Fruit fly (Drosophila melanogaster) whole organism, embryonic: ENCODE measurements around the gene Rpp21.

Source experiments
- CG9817 ChIP-seq: fragments of 200-800 bp; sonication (Bioruptor generic); optimal IDR thresholded peaks from 2 replicates; lab custom pipeline; 2018; ENCODE audit warnings: missing biosample characterization, mild to moderate bottlenecking, missing genetic modification characterization, moderate library complexity
- CrebB ChIP-seq: fragments of 200-800 bp; sonication (Bioruptor generic); optimal IDR thresholded peaks from 3 replicates; lab custom pipeline; 2018; ENCODE audit warnings: missing biosample characterization, mild to moderate bottlenecking, missing genetic modification characterization
- Ets97D ChIP-seq: fragments of 200-800 bp; sonication (Bioruptor generic); optimal IDR thresholded peaks from 3 replicates; lab custom pipeline; 2016; ENCODE audit warnings: missing biosample characterization, missing genetic modification characterization
- gro ChIP-seq: fragments of 200-800 bp; sonication (Bioruptor generic); optimal IDR thresholded peaks from 2 replicates; lab custom pipeline; 2016; ENCODE audit warnings: missing biosample characterization, missing genetic modification characterization
- zfh2 ChIP-seq: fragments of 200-800 bp; sonication (Bioruptor generic); optimal IDR thresholded peaks from 2 replicates; lab custom pipeline; 2016; ENCODE audit warnings: missing biosample characterization, missing genetic modification characterization

DNA sequence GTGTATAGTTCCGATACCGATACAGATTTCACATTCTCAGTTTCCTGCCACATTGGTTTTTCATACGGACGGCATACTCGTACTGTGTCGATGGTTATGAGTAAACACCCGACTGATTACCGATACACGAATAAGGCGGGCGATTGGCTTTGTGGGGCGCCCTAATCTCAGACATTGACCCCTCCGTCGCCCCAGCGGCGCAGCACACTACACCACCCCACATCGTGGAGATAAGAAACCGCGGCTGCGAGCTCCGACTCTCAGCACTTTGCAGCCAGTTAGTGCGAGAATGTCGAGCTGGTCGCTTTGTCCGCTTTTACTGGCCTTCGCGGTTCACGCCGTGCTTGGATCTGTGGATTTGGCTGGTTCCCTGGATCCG, 20.7 kb downstream of the Rpp21 start, which contains the start of gene CG14629:
- TF ChIP-seq zfh2 (GFP tag; lab: Kevin White, UChicago) = no peak
- TF ChIP-seq Ets97D = no peak
- no peak for TF ChIP-seq CrebB (tag; lab: Kevin White, UChicago)
- TF ChIP-seq gro (GFP tag; lab: Kevin White, UChicago) = no peak
- TF ChIP-seq CG9817 (tag; lab: Kevin White, UChicago) = no peak
